Worm (Caenorhabditis elegans) whole organism, mixed stage, embryonic: Measurements from ENCODE around the gene Y71H2B.5.

Experiments used
- blmp-1 ChIP-seq: fragments of 150-350 bp; optimal IDR thresholded peaks from 2 replicates; lab custom pipeline; 2014; ENCODE audit warnings: missing biosample characterization, missing genetic modification characterization
- ces-1 ChIP-seq: fragments of 150-350 bp; optimal IDR thresholded peaks from 2 replicates; lab custom pipeline; 2014; ENCODE audit warnings: missing biosample characterization, missing genetic modification reagents, missing genetic modification characterization
- elt-1 ChIP-seq: sonication (generic microtip); optimal IDR thresholded peaks from 2 replicates; lab custom pipeline; 2017; ENCODE audit warnings: missing genetic modification characterization, mild to moderate bottlenecking, missing compliant biosample characterization, antibody characterized with exemption, moderate library complexity, borderline replicate concordance; ENCODE audit not compliant: insufficient read depth
- nhr-12 ChIP-seq: fragments of 150-350 bp; optimal IDR thresholded peaks from 2 replicates; lab custom pipeline; 2014; ENCODE audit warnings: missing biosample characterization, missing genetic modification characterization
- nhr-237 ChIP-seq: fragments of 150-350 bp; optimal IDR thresholded peaks from 2 replicates; lab custom pipeline; 2014; ENCODE audit warnings: missing biosample characterization, missing genetic modification characterization
- nhr-28 ChIP-seq: fragments of 150-350 bp; optimal IDR thresholded peaks from 2 replicates; lab custom pipeline; 2014; ENCODE audit warnings: missing biosample characterization, missing genetic modification characterization
- pha-4 ChIP-seq: fragments of 150-350 bp; optimal IDR thresholded peaks from 2 replicates; lab custom pipeline; 2018; ENCODE audit warnings: missing biosample characterization, missing genetic modification reagents, missing genetic modification characterization
- sptf-1 ChIP-seq: sonication (generic microtip); optimal IDR thresholded peaks from 2 replicates; lab custom pipeline; 2017; ENCODE audit warnings: mild to moderate bottlenecking, missing genetic modification characterization, moderate library complexity, missing compliant biosample characterization
- unc-39 ChIP-seq: fragments of 150-350 bp; optimal IDR thresholded peaks from 2 replicates; lab custom pipeline; 2014; ENCODE audit warnings: missing biosample characterization, missing genetic modification characterization
- unc-62 ChIP-seq: fragments of 150-350 bp; optimal IDR thresholded peaks from 2 replicates; lab custom pipeline; 2014; ENCODE audit warnings: missing biosample characterization, missing genetic modification reagents, missing genetic modification characterization

- TF ChIP-seq nhr-237 (tag; lab: Kevin White, UChicago) (no peak), sptf-1 (tag; lab: Kevin White, UChicago) (no peak), pha-4 (tag; lab: Kevin White, UChicago) (no peak), nhr-12 (tag; lab: Kevin White, UChicago) (no peak), unc-39 (tag; lab: Kevin White, UChicago) (no peak), blmp-1 (tag; lab: Kevin White, UChicago) (no peak), unc-62 (no peak), nhr-28 (tag; lab: Kevin White, UChicago) (no peak), ces-1 (GFP tag; lab: Kevin White, UChicago) (peak; percentile 20), elt-1 (tag; lab: Kevin White, UChicago) (no peak)
Measured at ce11 chrIII:2619559-2619958, 11.7 kb downstream of the Y71H2B.5 start, which contains the start of gene ppfr-4.
